Worm (Caenorhabditis elegans): Measurements from ENCODE around the gene T04C9.1.

Gene T04C9.1

DNA sequence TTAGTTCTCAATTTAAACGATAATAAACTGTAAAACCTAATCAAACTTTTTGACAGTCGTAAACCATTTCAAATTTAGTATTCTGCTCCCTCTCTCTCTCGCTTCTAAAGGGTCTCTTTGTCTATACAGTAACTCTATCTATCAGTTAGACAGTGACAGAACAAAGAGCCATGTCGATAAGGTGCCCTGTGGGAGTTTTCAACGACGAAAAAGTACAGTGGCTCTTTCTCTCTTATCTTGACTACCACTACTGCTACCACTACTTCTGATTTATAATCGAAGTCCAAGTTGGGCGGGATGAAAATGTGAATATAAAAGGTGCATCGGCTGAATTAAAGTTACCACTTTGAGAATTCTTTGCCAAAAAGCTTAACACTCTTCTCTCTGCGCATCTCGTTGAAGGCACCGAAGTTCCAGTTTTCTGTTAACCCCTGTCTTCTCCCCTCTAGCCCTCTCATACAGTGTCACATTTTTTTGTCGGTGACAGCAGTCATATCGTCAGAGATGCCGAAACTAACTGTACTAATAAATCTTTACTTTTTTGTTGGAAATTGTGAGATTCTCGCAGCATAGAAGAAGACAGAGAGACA lies 42.2 kb upstream of the T04C9.1 start:
- TF ChIP-seq ceh-82 (tag; optimal IDR thresholded peaks at IDR 0.05) = no peak
- TF ChIP-seq F13H6.1 (tag; optimal IDR thresholded peaks at IDR 0.05) = peak; percentile 15

DNA sequence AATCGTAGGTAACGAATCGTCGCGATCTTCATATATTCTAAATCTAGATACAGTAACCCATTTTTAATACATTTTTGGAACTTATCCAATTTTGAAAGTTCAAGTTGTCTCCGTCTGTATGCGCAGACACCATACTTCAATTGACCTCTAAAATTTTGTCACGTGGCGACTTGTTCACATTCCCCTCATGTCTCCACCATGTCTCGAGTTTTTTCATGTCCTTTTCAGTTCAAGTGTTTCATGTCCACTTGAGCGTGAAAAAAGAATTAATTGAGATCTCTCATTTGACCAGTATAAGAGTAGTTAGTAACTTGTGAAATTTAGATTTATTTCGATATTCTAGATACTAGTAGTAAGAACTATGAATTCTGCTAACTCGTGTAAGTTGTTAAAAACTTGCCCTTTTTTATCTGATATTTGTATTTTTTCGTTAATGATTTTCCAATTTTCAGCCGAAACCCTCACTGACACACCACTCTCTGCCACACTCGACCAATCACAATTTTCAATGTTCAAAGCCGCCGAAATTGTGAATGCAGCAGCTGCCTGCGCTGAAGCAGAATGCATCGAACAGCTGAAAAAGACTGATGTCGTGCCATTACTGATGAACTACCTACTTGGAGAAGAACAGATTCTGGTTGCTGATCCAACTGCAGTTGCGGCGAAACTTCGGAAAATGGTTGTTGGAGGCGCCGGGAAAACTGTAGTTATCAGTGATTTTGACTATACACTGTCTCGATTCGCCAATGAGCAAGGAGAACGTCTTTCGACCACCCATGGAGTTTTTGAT lies 41.2 kb upstream of the T04C9.1 start:
- TF ChIP-seq nhr-21 (tag; optimal IDR thresholded peaks at IDR 0.05) (no peak), fos-1 (tag; optimal IDR thresholded peaks at IDR 0.05) (peak; percentile 12), sma-3 (GFP tag; optimal IDR thresholded peaks at IDR 0.05) (peak; percentile 69), R02D3.7 (tag; optimal IDR thresholded peaks at IDR 0.05) (no peak), sma-9 (GFP tag; optimal IDR thresholded peaks at IDR 0.05) (peak; percentile 77), sma-9 (tag; optimal IDR thresholded peaks at IDR 0.05) (no peak), nhr-129 (tag; optimal IDR thresholded peaks at IDR 0.05) (peak; percentile 60), crh-2 (tag; optimal IDR thresholded peaks at IDR 0.05) (peak; percentile 25), mdl-1 (tag; optimal IDR thresholded peaks at IDR 0.05) (peak; percentile 12 to 43), blmp-1 (tag; optimal IDR thresholded peaks at IDR 0.05; ENCODE audit: insufficient read depth) (peak; percentile 18), nhr-25 (tag; optimal IDR thresholded peaks at IDR 0.05) (peak; percentile 83), lsy-2 (tag; optimal IDR thresholded peaks at IDR 0.05) (peak in 1 of 2 experiments; percentile 38), nhr-10 (tag; optimal IDR thresholded peaks at IDR 0.05) (no peak), nhr-6 (tag; optimal IDR thresholded peaks at IDR 0.05) (peak; percentile 57)

DNA sequence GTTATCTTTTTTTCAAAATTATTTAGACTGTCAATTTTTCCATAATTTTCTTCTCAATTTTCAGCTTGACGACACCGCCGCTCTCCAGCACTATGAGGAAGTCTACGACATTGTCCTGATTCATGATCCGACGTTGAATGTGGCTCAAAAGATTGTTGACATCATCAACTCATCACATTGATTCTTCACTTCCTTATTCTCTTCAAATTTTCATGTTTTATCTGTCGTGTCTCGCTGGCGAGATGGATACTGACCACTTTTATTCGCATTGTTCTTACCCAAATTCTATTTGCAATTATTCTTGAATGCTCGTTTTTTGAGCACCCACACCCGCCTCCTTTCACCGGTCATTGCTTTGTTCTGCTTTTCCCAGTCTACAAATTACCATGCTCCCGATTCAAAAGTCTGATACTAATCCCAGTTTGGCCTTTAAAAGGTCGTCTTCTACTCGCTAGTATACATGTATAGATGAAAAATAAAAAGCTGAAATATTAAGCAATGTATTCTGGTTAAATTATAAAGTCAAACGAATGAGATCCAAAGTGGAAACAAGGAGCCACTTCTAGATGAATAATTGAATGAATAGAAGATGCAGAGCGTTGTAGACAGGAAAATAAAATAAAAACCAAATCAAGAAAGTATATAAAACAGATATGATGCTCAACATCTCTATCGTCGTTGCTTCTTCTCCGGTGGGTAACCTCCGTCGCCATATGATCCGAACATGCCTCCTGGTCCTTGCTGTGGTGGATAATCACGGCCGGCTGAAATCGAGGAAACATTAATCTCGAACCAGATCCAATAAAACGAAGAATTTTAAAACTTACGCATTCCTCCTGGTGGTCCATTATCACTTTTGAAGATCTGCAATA lies 39.7 kb upstream of the T04C9.1 start:
- TF ChIP-seq ceh-82 (tag; optimal IDR thresholded peaks at IDR 0.05) = no peak
- TF ChIP-seq blmp-1 (tag; optimal IDR thresholded peaks at IDR 0.05; ENCODE audit: insufficient read depth) = peak; percentile 16
- TF ChIP-seq unc-55 (GFP tag; optimal IDR thresholded peaks at IDR 0.05) = no peak
- no peak for TF ChIP-seq lin-13 (GFP tag; optimal IDR thresholded peaks at IDR 0.05)
- TF ChIP-seq nhr-25 (tag; optimal IDR thresholded peaks at IDR 0.05) = peak; percentile 68
- peak; percentile 70 for TF ChIP-seq ztf-4 (tag; optimal IDR thresholded peaks at IDR 0.05)
- TF ChIP-seq mdl-1 (tag; optimal IDR thresholded peaks at IDR 0.05) = no peak

DNA sequence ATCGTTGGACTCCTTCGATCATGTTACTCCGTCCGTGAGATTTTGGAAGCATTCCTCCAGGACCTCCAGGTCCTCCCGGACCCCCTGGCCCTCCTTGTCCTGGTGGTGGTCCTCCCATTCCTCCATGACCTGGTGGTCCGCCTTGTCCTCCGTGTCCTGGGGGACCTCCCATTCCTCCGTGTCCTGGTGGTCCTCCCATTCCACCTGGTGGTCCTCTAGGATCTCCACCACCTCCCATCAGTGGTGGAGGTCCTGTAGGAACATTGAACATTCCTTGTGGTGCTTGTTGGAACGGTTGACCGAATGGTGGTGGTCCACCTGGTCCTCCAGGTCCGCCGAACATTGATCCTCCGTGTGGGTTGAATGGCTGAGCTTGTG lies 39.1 kb upstream of the T04C9.1 start:
- TF ChIP-seq lin-13 (GFP tag; optimal IDR thresholded peaks at IDR 0.05) = no peak
- no peak for TF ChIP-seq sem-4 (tag; optimal IDR thresholded peaks at IDR 0.05)
- TF ChIP-seq sma-3 (GFP tag; optimal IDR thresholded peaks at IDR 0.05) = no peak
- no peak for TF ChIP-seq R02D3.7 (tag; optimal IDR thresholded peaks at IDR 0.05)
- TF ChIP-seq nhr-77 (tag; optimal IDR thresholded peaks at IDR 0.05) = no peak
- no peak for TF ChIP-seq alr-1 (tag; optimal IDR thresholded peaks at IDR 0.05)
- no peak for TF ChIP-seq F13H6.1 (tag; optimal IDR thresholded peaks at IDR 0.05)
- TF ChIP-seq mab-5 (tag; optimal IDR thresholded peaks at IDR 0.05) = no peak
- no peak for TF ChIP-seq nhr-21 (tag; optimal IDR thresholded peaks at IDR 0.05)
- TF ChIP-seq elt-3 (tag; optimal IDR thresholded peaks at IDR 0.05) = no peak
- TF ChIP-seq gmeb-1 (tag; optimal IDR thresholded peaks at IDR 0.05) = no peak
- no peak for TF ChIP-seq sma-9 (GFP tag; optimal IDR thresholded peaks at IDR 0.05)
- TF ChIP-seq sma-9 (tag; optimal IDR thresholded peaks at IDR 0.05) = no peak
- TF ChIP-seq unc-39 (tag; optimal IDR thresholded peaks at IDR 0.05) = no peak

DNA sequence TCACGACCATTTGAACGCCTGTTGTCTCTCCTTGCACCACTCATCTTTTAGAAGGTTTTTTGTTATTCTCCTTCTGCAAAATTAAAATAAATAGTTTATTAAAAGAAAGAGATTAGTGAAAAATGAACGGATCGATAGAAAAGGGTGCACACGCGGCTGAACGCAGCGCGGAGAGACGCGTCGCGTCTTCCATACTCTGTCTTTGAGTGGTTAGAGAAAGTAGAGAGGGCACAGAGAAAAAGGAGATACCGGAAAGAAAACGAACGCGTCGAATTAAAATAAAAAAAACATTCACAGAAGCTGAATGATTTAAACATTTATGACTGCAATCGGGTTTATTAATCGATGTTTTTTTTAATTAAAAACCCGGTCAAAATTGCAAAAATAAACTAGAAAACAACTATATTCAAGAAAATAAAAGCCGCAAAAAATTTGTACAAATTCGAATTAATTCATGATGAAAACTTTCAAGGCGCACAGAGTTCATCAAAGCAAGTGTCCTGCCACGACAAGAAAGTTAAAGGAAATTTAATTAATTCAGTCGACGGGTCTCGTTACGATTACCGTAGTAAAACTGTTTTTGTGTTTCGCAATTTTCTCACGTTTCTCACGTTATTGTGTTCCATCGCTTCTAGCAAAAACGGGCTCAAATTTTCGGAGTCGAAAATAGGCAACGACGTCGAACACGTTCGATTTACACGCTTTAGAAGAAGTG lies 34.7 kb upstream of the T04C9.1 start, which contains the start of the genes nono-1 and nop-1:
Gene nono-1 (minus strand): TSS at position 75 of the 715 bp plus-strand sequence.
Gene nop-1 (plus strand): TSS at position 551 of the 715 bp plus-strand sequence.
- TF ChIP-seq lsy-2 (tag; optimal IDR thresholded peaks at IDR 0.05) (peak in 1 of 2 experiments; percentile 37), ama-1 (optimal IDR thresholded peaks at IDR 0.05) (peak; percentile 10), aly-2 (tag; optimal IDR thresholded peaks at IDR 0.05) (no peak), nhr-77 (tag; optimal IDR thresholded peaks at IDR 0.05) (no peak), mab-5 (tag; optimal IDR thresholded peaks at IDR 0.05) (no peak), ztf-11 (tag; optimal IDR thresholded peaks at IDR 0.05) (no peak), C34F6.9 (tag; optimal IDR thresholded peaks at IDR 0.05) (peak; percentile 58), lin-13 (GFP tag; optimal IDR thresholded peaks at IDR 0.05) (peak; percentile 5), unc-55 (GFP tag; optimal IDR thresholded peaks at IDR 0.05) (peak; percentile 59), lin-11 (tag; optimal IDR thresholded peaks at IDR 0.05) (no peak)
